Worm (Caenorhabditis elegans): ENCODE measurements around the gene K07F5.22.

K07F5.22 gene

ce11 chrIV:9903608-9904007 lies 38.7 kb downstream of the K07F5.22 start, which contains the start of gene best-13:
Gene best-13 (plus strand): TSS chrIV:9903908.
- TF ChIP-seq nhr-85 (tag) (no peak), skn-1 (tag; optimal IDR thresholded peaks at IDR 0.05) (no peak), blmp-1 (tag; optimal IDR thresholded peaks at IDR 0.05) (no peak), zip-4 (GFP tag; optimal IDR thresholded peaks at IDR 0.05) (no peak), ceh-90 (tag; optimal IDR thresholded peaks at IDR 0.05) (no peak), lin-15B (tag; optimal IDR thresholded peaks at IDR 0.05) (no peak), Y116A8C.19 (tag; optimal IDR thresholded peaks at IDR 0.05; ENCODE audit: borderline replicate concordance) (no peak)

- TF ChIP-seq blmp-1 (tag; optimal IDR thresholded peaks at IDR 0.05) (peak; percentile 34), rnt-1 (tag; optimal IDR thresholded peaks at IDR 0.05) (no peak), efl-1 (optimal IDR thresholded peaks at IDR 0.05) (no peak), efl-1 (GFP tag; optimal IDR thresholded peaks at IDR 0.05 in 1 of 2) (no peak), ztf-4 (tag; optimal IDR thresholded peaks at IDR 0.05) (no peak)
These were observed 48.2 kb downstream of the K07F5.22 start for ce11 chrIV:9913064-9913463.

DNA sequence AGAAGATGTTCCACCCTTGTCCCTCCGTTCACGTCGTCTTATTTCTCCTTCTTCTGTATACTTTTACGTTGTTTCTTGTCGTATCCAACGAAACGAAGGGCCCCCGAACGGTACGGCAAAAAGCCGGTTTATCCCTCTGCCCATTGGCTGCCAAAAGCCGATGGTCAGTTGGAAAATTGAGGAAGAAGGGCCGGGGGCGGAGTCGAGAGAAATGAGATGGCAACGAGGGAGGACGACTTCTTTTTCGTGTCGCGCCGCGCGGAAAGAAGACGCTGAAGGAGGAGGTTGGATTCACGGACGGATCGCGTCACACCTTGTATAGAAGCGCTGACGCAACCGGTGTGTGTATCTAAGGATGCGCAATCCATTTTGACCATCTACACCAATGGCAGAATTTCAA lies 50.2 kb downstream of the K07F5.22 start:
- TF ChIP-seq pax-3 (tag; optimal IDR thresholded peaks at IDR 0.05), result no peak
- no peak for TF ChIP-seq nhr-28 (tag; optimal IDR thresholded peaks at IDR 0.05)
- TF ChIP-seq efl-1 (optimal IDR thresholded peaks at IDR 0.05), result no peak
- peak in 1 of 2 experiments; percentile 6 for TF ChIP-seq efl-1 (GFP tag; optimal IDR thresholded peaks at IDR 0.05 in 1 of 2)
